Fruit fly (Drosophila melanogaster) whole organism, prepupa: ENCODE results near the gene Hrd3.

Source experiments
- Blimp-1 ChIP-seq: fragments of 200-800 bp; sonication (Bioruptor generic); optimal IDR thresholded peaks from 3 replicates; lab custom pipeline; 2017; ENCODE audit warnings: missing biosample characterization, missing genetic modification characterization, mild to moderate bottlenecking, moderate library complexity, missing genetic modification reagents
- CG10631 ChIP-seq: fragments of 200-800 bp; sonication (Bioruptor generic); optimal IDR thresholded peaks from 2 replicates; lab custom pipeline; 2016; ENCODE audit warnings: missing biosample characterization, missing genetic modification characterization
- CG11294 ChIP-seq: fragments of 200-800 bp; sonication (Bioruptor generic); IDR thresholded peaks from 2 replicates; pipeline ENCODE4 v1.3.6; 2022; ENCODE audit warnings: missing biosample characterization, missing genetic modification characterization
- CG11762 ChIP-seq: fragments of 200-800 bp; sonication (Bioruptor generic); optimal IDR thresholded peaks from 3 replicates; lab custom pipeline; 2016; ENCODE audit warnings: missing biosample characterization, missing genetic modification characterization; ENCODE audit not compliant: insufficient read depth
- CG11902 ChIP-seq: fragments of 200-800 bp; sonication (Bioruptor generic); optimal IDR thresholded peaks from 3 replicates; lab custom pipeline; 2016; ENCODE audit warnings: missing biosample characterization, missing genetic modification characterization
- CG15336 ChIP-seq: fragments of 200-800 bp; sonication (Bioruptor generic); IDR thresholded peaks from 2 replicates; pipeline ENCODE4 v1.3.6; 2022; ENCODE audit warnings: missing biosample characterization, missing genetic modification characterization
- CG1621 ChIP-seq: fragments of 200-800 bp; sonication (Bioruptor generic); optimal IDR thresholded peaks from 3 replicates; lab custom pipeline; 2018; ENCODE audit warnings: missing biosample characterization, mild to moderate bottlenecking, missing genetic modification characterization
- CG16779 ChIP-seq: fragments of 200-800 bp; sonication (Bioruptor generic); optimal IDR thresholded peaks from 3 replicates; lab custom pipeline; 2017; ENCODE audit warnings: missing biosample characterization, mild to moderate bottlenecking, missing genetic modification characterization
- CG3032 ChIP-seq: fragments of 200-800 bp; optimal IDR thresholded peaks from 2 replicates; lab custom pipeline; 2019; ENCODE audit warnings: missing biosample characterization, mild to moderate bottlenecking, missing genetic modification characterization, moderate library complexity
- CG31627 ChIP-seq: fragments of 200-800 bp; sonication (Bioruptor generic); optimal IDR thresholded peaks from 3 replicates; lab custom pipeline; 2016; ENCODE audit warnings: missing biosample characterization, missing genetic modification characterization
- CG32006 ChIP-seq: fragments of 200-800 bp; sonication (Bioruptor generic); optimal IDR thresholded peaks from 3 replicates; lab custom pipeline; 2017; ENCODE audit warnings: missing biosample characterization, mild to moderate bottlenecking, missing genetic modification characterization
- CG34406 ChIP-seq: fragments of 200-800 bp; sonication (Bioruptor generic); optimal IDR thresholded peaks from 3 replicates; lab custom pipeline; 2016; ENCODE audit warnings: missing biosample characterization, missing genetic modification characterization
- CG4318 ChIP-seq: fragments of 200-800 bp; sonication (Bioruptor generic); optimal IDR thresholded peaks from 3 replicates; lab custom pipeline; 2017; ENCODE audit warnings: missing biosample characterization, mild to moderate bottlenecking, missing genetic modification characterization
- CG6163 ChIP-seq: fragments of 200-800 bp; sonication (Bioruptor generic); IDR thresholded peaks from 3 replicates; pipeline ENCODE4 v1.3.6; 2022; ENCODE audit warnings: missing biosample characterization, missing genetic modification characterization
- CG6792 ChIP-seq: fragments of 200-800 bp; sonication (Bioruptor generic); optimal IDR thresholded peaks from 3 replicates; lab custom pipeline; 2016; ENCODE audit warnings: missing biosample characterization, missing genetic modification characterization
- CG6808 ChIP-seq: fragments of 200-800 bp; sonication (Bioruptor generic); optimal IDR thresholded peaks from 3 replicates; lab custom pipeline; 2017; ENCODE audit warnings: missing biosample characterization, missing genetic modification characterization, mild to moderate bottlenecking, moderate library complexity, missing genetic modification reagents
- CG7368 ChIP-seq: fragments of 200-800 bp; sonication (Bioruptor generic); optimal IDR thresholded peaks from 3 replicates; lab custom pipeline; 2016; ENCODE audit warnings: missing biosample characterization, missing genetic modification characterization
- CG8119 ChIP-seq: fragments of 200-800 bp; sonication (Bioruptor generic); IDR thresholded peaks from 3 replicates; pipeline ENCODE4 v1.3.6; 2022; ENCODE audit warnings: missing biosample characterization, missing genetic modification characterization
- CG8319 ChIP-seq: fragments of 200-800 bp; sonication (Bioruptor generic); optimal IDR thresholded peaks from 3 replicates; lab custom pipeline; 2016; ENCODE audit warnings: missing biosample characterization, missing genetic modification characterization
- Eip78C ChIP-seq: fragments of 200-800 bp; sonication (Bioruptor generic); peaks from one replicate; lab custom pipeline; 2016; ENCODE audit warnings: missing biosample characterization, missing genetic modification characterization
- Eip93F ChIP-seq: fragments of 200-800 bp; sonication (Bioruptor generic); optimal IDR thresholded peaks from 2 replicates; lab custom pipeline; 2016; ENCODE audit warnings: missing biosample characterization, mild to moderate bottlenecking, missing genetic modification characterization
- Ets21C ChIP-seq: fragments of 200-800 bp; sonication (Bioruptor generic); optimal IDR thresholded peaks from 3 replicates; lab custom pipeline; 2016; ENCODE audit warnings: missing biosample characterization, missing genetic modification characterization
- Ets96B ChIP-seq: fragments of 200-800 bp; optimal IDR thresholded peaks from 2 replicates; lab custom pipeline; 2019; ENCODE audit warnings: missing biosample characterization, mild to moderate bottlenecking, missing genetic modification characterization, moderate library complexity
- Hr38 ChIP-seq: sonication (Bioruptor generic); optimal IDR thresholded peaks from 2 replicates; lab custom pipeline; 2016; ENCODE audit warnings: missing biosample characterization, missing genetic modification characterization
- Hr39 ChIP-seq: fragments of 200-800 bp; sonication (Bioruptor generic); optimal IDR thresholded peaks from 2 replicates; lab custom pipeline; 2016; ENCODE audit warnings: missing biosample characterization, missing genetic modification characterization
- Hr4 ChIP-seq: fragments of 200-800 bp; sonication (Bioruptor generic); optimal IDR thresholded peaks from 3 replicates; lab custom pipeline; 2016; ENCODE audit warnings: missing biosample characterization, missing genetic modification characterization
- Lpt ChIP-seq: fragments of 200-800 bp; sonication (Bioruptor generic); optimal IDR thresholded peaks from 3 replicates; lab custom pipeline; 2016; ENCODE audit warnings: missing biosample characterization, missing genetic modification characterization
- Met ChIP-seq: fragments of 200-800 bp; sonication (Bioruptor generic); optimal IDR thresholded peaks from 3 replicates; lab custom pipeline; 2016; ENCODE audit warnings: missing biosample characterization, missing genetic modification characterization
- OdsH ChIP-seq: fragments of 200-800 bp; sonication (Bioruptor generic); optimal IDR thresholded peaks from 3 replicates; lab custom pipeline; 2016; ENCODE audit warnings: missing biosample characterization, missing genetic modification characterization
- Smox ChIP-seq: fragments of 200-800 bp; sonication (Bioruptor generic); optimal IDR thresholded peaks from 3 replicates; lab custom pipeline; 2016; ENCODE audit warnings: missing biosample characterization, missing genetic modification characterization
- Sox102F ChIP-seq: fragments of 200-800 bp; sonication (Bioruptor generic); optimal IDR thresholded peaks from 2 replicates; lab custom pipeline; 2016; ENCODE audit warnings: missing biosample characterization, mild to moderate bottlenecking, missing genetic modification characterization
- Sox14 ChIP-seq: fragments of 200-800 bp; sonication (Bioruptor generic); optimal IDR thresholded peaks from 3 replicates; lab custom pipeline; 2016; ENCODE audit warnings: missing biosample characterization, missing genetic modification characterization
- Sox15 ChIP-seq: fragments of 200-800 bp; sonication (Bioruptor generic); optimal IDR thresholded peaks from 3 replicates; lab custom pipeline; 2016; ENCODE audit warnings: missing biosample characterization, missing genetic modification characterization
- acj6 ChIP-seq: fragments of 200-800 bp; sonication (Bioruptor generic); optimal IDR thresholded peaks from 3 replicates; lab custom pipeline; 2016; ENCODE audit warnings: missing biosample characterization, missing genetic modification characterization
- dac ChIP-seq: fragments of 200-800 bp; sonication (Bioruptor generic); optimal IDR thresholded peaks from 2 replicates; lab custom pipeline; 2017; ENCODE audit warnings: missing biosample characterization, mild to moderate bottlenecking, missing genetic modification characterization
- dsx ChIP-seq: fragments of 200-800 bp; optimal IDR thresholded peaks from 3 replicates; lab custom pipeline; 2019; ENCODE audit warnings: missing biosample characterization, mild to moderate bottlenecking, missing genetic modification characterization, moderate library complexity; ENCODE audit not compliant: poor library complexity, severe bottlenecking
- fd59A ChIP-seq: fragments of 200-800 bp; sonication (Bioruptor generic); optimal IDR thresholded peaks from 2 replicates; lab custom pipeline; 2017; ENCODE audit warnings: missing biosample characterization, mild to moderate bottlenecking, missing genetic modification characterization, missing genetic modification reagents
- fd85E ChIP-seq: fragments of 200-800 bp; sonication (Bioruptor generic); optimal IDR thresholded peaks from 3 replicates; lab custom pipeline; 2016; ENCODE audit warnings: missing biosample characterization, missing genetic modification characterization
- fkh ChIP-seq: fragments of 200-800 bp; sonication (Bioruptor generic); optimal IDR thresholded peaks from 3 replicates; lab custom pipeline; 2017; ENCODE audit warnings: missing biosample characterization, mild to moderate bottlenecking, missing genetic modification characterization, moderate library complexity
- lz ChIP-seq: fragments of 200-800 bp; sonication (Bioruptor generic); optimal IDR thresholded peaks from 3 replicates; lab custom pipeline; 2016; ENCODE audit warnings: missing biosample characterization, missing genetic modification characterization
- net ChIP-seq: fragments of 200-800 bp; sonication (Bioruptor generic); optimal IDR thresholded peaks from 3 replicates; lab custom pipeline; 2016; ENCODE audit warnings: missing biosample characterization, missing genetic modification characterization
- pdm3 ChIP-seq: fragments of 200-800 bp; sonication (Bioruptor generic); optimal IDR thresholded peaks from 3 replicates; lab custom pipeline; 2016; ENCODE audit warnings: missing biosample characterization, missing genetic modification characterization
- salr ChIP-seq, 2 experiments: fragments of 200-800 bp; sonication (Bioruptor generic); optimal IDR thresholded peaks; 3 replicates each; lab custom pipeline; 2016 to 2018; ENCODE audit warnings: missing biosample characterization in 2 of 2, missing genetic modification characterization in 2 of 2, mild to moderate bottlenecking in 1 of 2
- ss ChIP-seq, 2 experiments: fragments of 200-800 bp; sonication (Bioruptor generic); optimal IDR thresholded peaks; 2 replicates in 1 of 2; 3 replicates in 1 of 2; lab custom pipeline; 2017 to 2018; ENCODE audit warnings: mild to moderate bottlenecking in 2 of 2, missing biosample characterization in 2 of 2, missing genetic modification characterization in 2 of 2, moderate library complexity in 1 of 2
- svp ChIP-seq: fragments of 200-800 bp; sonication (Bioruptor generic); peaks from one replicate; lab custom pipeline; 2016; ENCODE audit warnings: missing biosample characterization, missing genetic modification characterization
- vri ChIP-seq: fragments of 200-800 bp; sonication (Bioruptor generic); optimal IDR thresholded peaks from 3 replicates; lab custom pipeline; 2016; ENCODE audit warnings: missing biosample characterization, mild to moderate bottlenecking, missing genetic modification characterization

The Hrd3 gene

DNA sequence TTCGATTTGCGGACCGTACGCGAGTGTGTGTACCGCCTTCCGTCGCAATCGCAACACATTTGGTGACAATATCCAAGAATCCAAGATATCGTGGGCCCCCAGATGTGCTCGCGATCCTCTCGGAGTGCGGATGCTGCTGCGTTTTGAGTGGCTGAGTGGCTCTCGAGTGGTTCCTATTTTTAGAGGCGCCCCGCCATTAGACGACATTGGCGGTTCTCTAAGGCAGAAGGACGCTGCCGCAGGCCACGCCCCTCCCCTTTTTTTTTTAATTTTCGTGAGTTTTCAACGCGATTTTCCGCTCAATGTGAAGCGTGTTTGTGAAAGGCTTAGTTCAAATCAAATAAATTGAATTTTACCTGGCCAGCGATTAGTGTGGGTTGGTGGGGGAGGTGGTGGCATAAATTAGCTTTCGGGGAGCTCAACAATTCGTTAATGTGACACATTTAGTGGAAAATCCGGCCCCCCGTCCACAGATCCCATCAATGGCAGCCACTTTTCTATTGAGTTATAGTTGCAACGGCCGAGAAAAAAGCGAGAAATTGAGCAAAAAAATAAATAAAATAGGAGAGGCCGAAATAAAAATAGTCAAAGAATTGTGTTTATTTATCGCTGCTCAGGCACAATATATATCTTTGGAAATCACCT is 39.9 kb downstream of the Hrd3 start, which contains the start of gene nau:
Gene nau (minus strand): TSS at position 61 of the 645 bp plus-strand sequence.
- TF ChIP-seq CG31627 (GFP tag; lab: Kevin White, UChicago), result no peak

DNA sequence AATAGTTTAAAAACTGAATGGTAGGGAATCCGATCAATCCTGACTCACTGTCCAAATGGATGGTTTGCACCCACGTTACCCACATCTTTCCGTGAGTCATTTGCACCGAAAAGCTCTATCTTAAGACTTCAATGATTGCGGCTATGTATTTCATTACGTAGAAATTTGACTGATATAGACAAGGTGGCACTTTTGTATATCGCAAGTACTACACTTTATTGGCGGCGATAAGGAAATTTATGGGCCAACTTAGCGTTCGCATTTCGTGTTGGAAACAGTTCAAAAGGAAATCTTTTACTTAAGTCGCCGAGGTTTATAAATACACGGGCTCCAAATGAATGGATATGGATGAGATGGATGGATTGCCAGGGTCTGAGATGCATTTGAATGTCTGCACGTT is 43.5 kb downstream of the Hrd3 start:
- no peak for TF ChIP-seq Sox14 (GFP tag; lab: Kevin White, UChicago)
- TF ChIP-seq vri (GFP tag; lab: Kevin White, UChicago), result peak; percentile 65

DNA sequence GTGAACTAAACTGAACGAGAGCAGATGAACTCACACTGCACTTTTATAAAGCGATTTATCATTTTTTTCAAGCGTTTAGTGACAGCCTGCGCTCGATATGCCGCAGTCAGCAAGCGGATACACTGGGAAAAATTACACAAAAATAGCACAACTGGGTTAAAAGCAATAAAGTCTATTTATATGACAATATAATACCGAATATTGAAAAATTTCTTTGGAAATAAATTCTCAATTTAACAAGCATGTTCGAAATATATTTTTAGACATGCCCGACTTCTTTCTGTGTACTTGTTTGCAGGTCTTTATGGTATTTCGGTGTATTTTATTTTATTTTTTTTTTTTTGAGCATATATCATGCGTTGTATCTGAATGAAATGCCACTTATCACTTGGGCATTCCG is 44.5 kb downstream of the Hrd3 start:
- peak; percentile 91 for TF ChIP-seq Hr39 (GFP tag; lab: Kevin White, UChicago)
- TF ChIP-seq salr (GFP tag; optimal IDR thresholded peaks at IDR 0.05; lab: Kevin White, UChicago), result peak; percentile 24 to 47
- peak; percentile 63 for TF ChIP-seq CG8119
- TF ChIP-seq CG32006 (GFP tag; lab: Kevin White, UChicago), result peak; percentile 59
- peak; percentile 41 for TF ChIP-seq dsx (GFP tag; lab: Kevin White, UChicago)
- TF ChIP-seq Met, result peak; percentile 90
- peak; percentile 79 for TF ChIP-seq pdm3 (GFP tag; lab: Kevin White, UChicago)
- TF ChIP-seq CG6163 (GFP tag; lab: Robert Waterston, UW), result peak; percentile 70
- TF ChIP-seq dac (GFP tag; lab: Kevin White, UChicago), result no peak
- peak; percentile 67 for TF ChIP-seq net (GFP tag; lab: Kevin White, UChicago)
- TF ChIP-seq CG7368 (GFP tag; lab: Kevin White, UChicago), result peak; percentile 56
- peak; percentile 82 for TF ChIP-seq CG34406 (GFP tag; lab: Kevin White, UChicago)
- peak; percentile 90 for TF ChIP-seq CG31627 (GFP tag; lab: Kevin White, UChicago)
- TF ChIP-seq Ets21C (GFP tag; lab: Kevin White, UChicago), result peak; percentile 85
- peak; percentile 21 for TF ChIP-seq CG8319
- peak; percentile 84 for TF ChIP-seq Sox14 (GFP tag; lab: Kevin White, UChicago)
- peak; percentile 11 for TF ChIP-seq Blimp-1 (GFP tag; lab: Kevin White, UChicago)
- peak; percentile 46 for TF ChIP-seq Lpt (GFP tag; lab: Kevin White, UChicago)
- peak; percentile 61 for TF ChIP-seq CG15336
- no peak for TF ChIP-seq fkh (GFP tag; lab: Kevin White, UChicago)
- TF ChIP-seq acj6 (GFP tag; lab: Kevin White, UChicago), result peak; percentile 85
- peak; percentile 69 for TF ChIP-seq Eip93F (GFP tag; lab: Kevin White, UChicago)
- peak; percentile 93 for TF ChIP-seq svp
- TF ChIP-seq lz (GFP tag; lab: Kevin White, UChicago), result peak; percentile 88
- TF ChIP-seq CG16779 (tag; lab: Kevin White, UChicago), result no peak
- TF ChIP-seq Sox15 (GFP tag; lab: Kevin White, UChicago), result peak; percentile 63
- no peak for TF ChIP-seq Hr38 (GFP tag; lab: Kevin White, UChicago)
- TF ChIP-seq ss (GFP tag; optimal IDR thresholded peaks at IDR 0.05; lab: Kevin White, UChicago), result peak in 1 of 2 experiments; percentile 75
- TF ChIP-seq CG6792 (GFP tag; lab: Kevin White, UChicago), result peak; percentile 85
- TF ChIP-seq Eip78C, result no peak
- peak; percentile 84 for TF ChIP-seq CG10631 (GFP tag; lab: Kevin White, UChicago)
- peak; percentile 85 for TF ChIP-seq Smox
- TF ChIP-seq CG11762, result peak; percentile 57
- peak; percentile 38 for TF ChIP-seq fd59A
- TF ChIP-seq fd85E (GFP tag; lab: Kevin White, UChicago), result no peak
- peak; percentile 53 for TF ChIP-seq CG1621 (tag; lab: Kevin White, UChicago)
- peak; percentile 89 for TF ChIP-seq vri (GFP tag; lab: Kevin White, UChicago)
- no peak for TF ChIP-seq CG4318 (GFP tag; lab: Kevin White, UChicago)
- TF ChIP-seq Ets96B, result peak; percentile 51
- no peak for TF ChIP-seq CG11294 (GFP tag; lab: Robert Waterston, UW)
- TF ChIP-seq CG6808 (GFP tag; lab: Kevin White, UChicago), result peak; percentile 64
- peak; percentile 65 for TF ChIP-seq Hr4 (GFP tag; lab: Kevin White, UChicago)
- TF ChIP-seq OdsH (GFP tag; lab: Kevin White, UChicago), result peak; percentile 77
- peak; percentile 67 for TF ChIP-seq CG11902 (GFP tag; lab: Kevin White, UChicago)
- TF ChIP-seq CG3032, result peak; percentile 29
- peak; percentile 82 for TF ChIP-seq Sox102F (GFP tag; lab: Kevin White, UChicago)
